Worm (Caenorhabditis elegans) whole organism, L2 larva: ENCODE measurements around the gene K09C6.8.

Experiments
- C34F6.9 ChIP-seq: fragments of 150-350 bp; optimal IDR thresholded peaks from 2 replicates; lab custom pipeline; 2014; ENCODE audit warnings: missing biosample characterization, missing genetic modification characterization
- F13H6.1 ChIP-seq: sonication (generic microtip); optimal IDR thresholded peaks from 2 replicates; lab custom pipeline; 2016; ENCODE audit warnings: missing genetic modification characterization, missing compliant biosample characterization
- R02D3.7 ChIP-seq: fragments of 150-350 bp; optimal IDR thresholded peaks from 2 replicates; lab custom pipeline; 2014; ENCODE audit warnings: missing biosample characterization, missing genetic modification characterization
- ZK546.5 ChIP-seq: sonication (generic microtip); optimal IDR thresholded peaks from 2 replicates; lab custom pipeline; 2017; ENCODE audit warnings: missing biosample characterization, missing genetic modification characterization
- alr-1 ChIP-seq: fragments of 150-350 bp; optimal IDR thresholded peaks from 2 replicates; lab custom pipeline; 2014; ENCODE audit warnings: missing biosample characterization, missing genetic modification characterization
- ama-1 ChIP-seq: fragments of 150-350 bp; optimal IDR thresholded peaks from 2 replicates; lab custom pipeline; 2018; ENCODE audit warnings: inconsistent platforms
- blmp-1 ChIP-seq: sonication (generic microtip); optimal IDR thresholded peaks from 2 replicates; lab custom pipeline; 2017; ENCODE audit warnings: missing genetic modification characterization, mild to moderate bottlenecking, missing compliant biosample characterization, antibody characterized with exemption, moderate library complexity; ENCODE audit not compliant: insufficient read depth
- ceh-16 ChIP-seq: fragments of 150-350 bp; optimal IDR thresholded peaks from 2 replicates; lab custom pipeline; 2014; ENCODE audit warnings: missing biosample characterization, missing genetic modification characterization
- ceh-82 ChIP-seq: fragments of 150-350 bp; optimal IDR thresholded peaks from 2 replicates; lab custom pipeline; 2014; ENCODE audit warnings: missing biosample characterization, missing genetic modification characterization
- crh-2 ChIP-seq: sonication (generic microtip); optimal IDR thresholded peaks from 2 replicates; lab custom pipeline; 2017; ENCODE audit warnings: missing biosample characterization, missing genetic modification characterization
- dmd-4 ChIP-seq: sonication (generic microtip); optimal IDR thresholded peaks from 2 replicates; lab custom pipeline; 2017; ENCODE audit warnings: missing biosample characterization, missing genetic modification characterization
- egl-27 ChIP-seq: sonication (generic microtip); optimal IDR thresholded peaks from 3 replicates; lab custom pipeline; 2017; ENCODE audit warnings: missing biosample characterization, missing genetic modification reagents, missing genetic modification characterization
- elt-3 ChIP-seq: sonication (generic microtip); optimal IDR thresholded peaks from 2 replicates; lab custom pipeline; 2017; ENCODE audit warnings: missing biosample characterization, missing genetic modification characterization
- fos-1 ChIP-seq: fragments of 150-350 bp; optimal IDR thresholded peaks from 2 replicates; lab custom pipeline; 2014; ENCODE audit warnings: missing biosample characterization, missing genetic modification characterization
- gmeb-1 ChIP-seq: fragments of 150-350 bp; optimal IDR thresholded peaks from 2 replicates; lab custom pipeline; 2014; ENCODE audit warnings: missing biosample characterization, missing genetic modification characterization
- lin-11 ChIP-seq: fragments of 150-350 bp; sonication (generic microtip); optimal IDR thresholded peaks from 2 replicates; lab custom pipeline; 2014; ENCODE audit warnings: missing biosample characterization, missing genetic modification characterization, inconsistent platforms, mixed read lengths
- lsy-2 ChIP-seq, 2 experiments: fragments of 150-350 bp in 1 of 2; sonication (generic microtip) in 1 of 2; optimal IDR thresholded peaks; 2 replicates each; lab custom pipeline; 2014 to 2017; ENCODE audit warnings: missing biosample characterization in 2 of 2, missing genetic modification characterization in 2 of 2
- mab-5 ChIP-seq: fragments of 150-350 bp; optimal IDR thresholded peaks from 2 replicates; lab custom pipeline; 2014; ENCODE audit warnings: missing biosample characterization, missing genetic modification characterization
- mbf-1 ChIP-seq: sonication (generic microtip); optimal IDR thresholded peaks from 2 replicates; lab custom pipeline; 2017; ENCODE audit warnings: missing biosample characterization, missing genetic modification characterization
- nhr-10 ChIP-seq: sonication (generic microtip); optimal IDR thresholded peaks from 2 replicates; lab custom pipeline; 2017; ENCODE audit warnings: missing biosample characterization, missing genetic modification characterization
- nhr-11 ChIP-seq: fragments of 150-350 bp; optimal IDR thresholded peaks from 2 replicates; lab custom pipeline; 2014; ENCODE audit warnings: missing biosample characterization, missing genetic modification characterization
- nhr-129 ChIP-seq: fragments of 150-350 bp; optimal IDR thresholded peaks from 2 replicates; lab custom pipeline; 2014; ENCODE audit warnings: missing biosample characterization, missing genetic modification characterization
- nhr-21 ChIP-seq: fragments of 150-350 bp; optimal IDR thresholded peaks from 2 replicates; lab custom pipeline; 2014; ENCODE audit warnings: missing biosample characterization, missing genetic modification characterization
- nhr-23 ChIP-seq: fragments of 150-350 bp; optimal IDR thresholded peaks from 2 replicates; lab custom pipeline; 2014; ENCODE audit warnings: missing biosample characterization, missing genetic modification reagents, missing genetic modification characterization
- nhr-237 ChIP-seq: fragments of 150-350 bp; optimal IDR thresholded peaks from 2 replicates; lab custom pipeline; 2014; ENCODE audit warnings: missing biosample characterization, missing genetic modification characterization
- nhr-25 ChIP-seq: fragments of 150-350 bp; sonication (generic microtip); optimal IDR thresholded peaks from 3 replicates; lab custom pipeline; 2014; ENCODE audit warnings: missing biosample characterization, missing genetic modification characterization
- nhr-6 ChIP-seq: fragments of 150-350 bp; optimal IDR thresholded peaks from 2 replicates; lab custom pipeline; 2014; ENCODE audit warnings: missing biosample characterization, missing genetic modification characterization
- nhr-77 ChIP-seq: fragments of 150-350 bp; optimal IDR thresholded peaks from 2 replicates; lab custom pipeline; 2014; ENCODE audit warnings: missing biosample characterization, missing genetic modification characterization
- peb-1 ChIP-seq: fragments of 150-350 bp; optimal IDR thresholded peaks from 2 replicates; lab custom pipeline; 2014; ENCODE audit warnings: missing biosample characterization, missing genetic modification characterization
- sem-4 ChIP-seq: fragments of 150-350 bp; optimal IDR thresholded peaks from 2 replicates; lab custom pipeline; 2014; ENCODE audit warnings: missing biosample characterization, missing genetic modification reagents, missing genetic modification characterization
- skn-1 ChIP-seq: sonication (generic microtip); optimal IDR thresholded peaks from 2 replicates; lab custom pipeline; 2017; ENCODE audit warnings: missing biosample characterization, missing genetic modification characterization
- sma-3 ChIP-seq: sonication (generic microtip); optimal IDR thresholded peaks from 2 replicates; lab custom pipeline; 2016; ENCODE audit warnings: missing genetic modification reagents, missing genetic modification characterization, missing compliant biosample characterization
- sma-9 ChIP-seq, 2 experiments: fragments of 150-350 bp in 1 of 2; sonication (generic microtip) in 1 of 2; optimal IDR thresholded peaks; 2 replicates each; lab custom pipeline; 2014 to 2016; ENCODE audit warnings: missing genetic modification characterization in 2 of 2, mild to moderate bottlenecking in 1 of 2, missing biosample characterization in 1 of 2, missing compliant biosample characterization in 1 of 2, missing genetic modification reagents in 1 of 2, moderate library complexity in 1 of 2
- unc-39 ChIP-seq: fragments of 150-350 bp; optimal IDR thresholded peaks from 2 replicates; lab custom pipeline; 2014; ENCODE audit warnings: missing biosample characterization, missing genetic modification characterization
- unc-62 ChIP-seq: fragments of 150-350 bp; optimal IDR thresholded peaks from 2 replicates; lab custom pipeline; 2014; ENCODE audit warnings: missing biosample characterization, missing genetic modification reagents, missing genetic modification characterization
- ztf-1 ChIP-seq: fragments of 200-800 bp; sonication (Bioruptor generic); conservative IDR thresholded peaks from 2 replicates; pipeline ENCODE4 v1.3.6; 2022; ENCODE audit warnings: missing genetic modification characterization, missing compliant biosample characterization

Gene K09C6.8

ce11 chrV:852184-852583 is 9.2 kb upstream of the K09C6.8 start, which contains the start of gene K09C6.3:
TSS of gene K09C6.3 (plus strand) at chrV:852484.
- TF ChIP-seq fos-1, result no peak
- TF ChIP-seq egl-27 (tag; lab: Kevin White, UChicago), result no peak
- no peak for TF ChIP-seq ama-1 (lab: Kevin White, UChicago)
- TF ChIP-seq nhr-237, result no peak
- TF ChIP-seq, all 48 proteins: peak for 0

ce11 chrV:849512-849911 is 6.5 kb upstream of the K09C6.8 start, which contains the start of gene srbc-12:
TSS of gene srbc-12 (plus strand) at chrV:849812.
- TF ChIP-seq nhr-6 (tag; lab: Kevin White, UChicago), result no peak
- TF ChIP-seq gmeb-1 (tag; lab: Kevin White, UChicago), result no peak
- no peak for TF ChIP-seq fos-1
- no peak for TF ChIP-seq skn-1 (tag; lab: Kevin White, UChicago)
- no peak for TF ChIP-seq lin-11 (tag; lab: Kevin White, UChicago)
- TF ChIP-seq unc-62 (GFP tag; lab: Kevin White, UChicago), result no peak
- no peak for TF ChIP-seq mbf-1 (tag; lab: Kevin White, UChicago)
- TF ChIP-seq ceh-16 (tag; lab: Kevin White, UChicago), result no peak
- TF ChIP-seq dmd-4 (tag; lab: Kevin White, UChicago), result no peak
- TF ChIP-seq nhr-10 (tag; lab: Kevin White, UChicago), result no peak
- TF ChIP-seq unc-39 (tag; lab: Kevin White, UChicago), result no peak
- TF ChIP-seq lsy-2 (tag; optimal IDR thresholded peaks at IDR 0.05; lab: Kevin White, UChicago), result no peak
- no peak for TF ChIP-seq mab-5
- no peak for TF ChIP-seq blmp-1 (tag; lab: Kevin White, UChicago)
- no peak for TF ChIP-seq sma-9 (GFP tag; optimal IDR thresholded peaks at IDR 0.05; lab: Kevin White, UChicago)
- TF ChIP-seq sma-9 (tag; optimal IDR thresholded peaks at IDR 0.05; lab: Kevin White, UChicago), result no peak
- TF ChIP-seq ZK546.5 (tag; lab: Kevin White, UChicago), result no peak
- TF ChIP-seq ceh-82 (tag; lab: Kevin White, UChicago), result no peak
- no peak for TF ChIP-seq nhr-23
- no peak for TF ChIP-seq R02D3.7 (tag; lab: Kevin White, UChicago)

- TF ChIP-seq nhr-25 (tag; lab: Kevin White, UChicago) (no peak), skn-1 (tag; lab: Kevin White, UChicago) (no peak), sma-9 (GFP tag; optimal IDR thresholded peaks at IDR 0.05; lab: Kevin White, UChicago) (no peak), sma-9 (tag; optimal IDR thresholded peaks at IDR 0.05; lab: Kevin White, UChicago) (no peak), nhr-129 (tag; lab: Kevin White, UChicago) (no peak), elt-3 (tag; lab: Kevin White, UChicago) (no peak), peb-1 (tag; lab: Kevin White, UChicago) (no peak), sma-3 (GFP tag; lab: Kevin White, UChicago) (no peak), unc-39 (tag; lab: Kevin White, UChicago) (no peak), lsy-2 (tag; optimal IDR thresholded peaks at IDR 0.05; lab: Kevin White, UChicago) (no peak), R02D3.7 (tag; lab: Kevin White, UChicago) (no peak), ceh-82 (tag; lab: Kevin White, UChicago) (no peak), gmeb-1 (tag; lab: Kevin White, UChicago) (no peak), ztf-1 (GFP tag; lab: Robert Waterston, UW) (no peak), nhr-11 (no peak), alr-1 (tag; lab: Kevin White, UChicago) (no peak), crh-2 (no peak), blmp-1 (tag; lab: Kevin White, UChicago) (no peak)
These were observed 6.0 kb upstream of the K09C6.8 start for ce11 chrV:849042-849441.

ce11 chrV:847521-847920 is 4.5 kb upstream of the K09C6.8 start, which contains the start of gene srbc-13:
TSS of gene srbc-13 (plus strand) at chrV:847821.
- TF ChIP-seq sem-4 (tag; lab: Kevin White, UChicago), result no peak
- no peak for TF ChIP-seq nhr-77
- TF ChIP-seq nhr-21 (tag; lab: Kevin White, UChicago), result no peak
- TF ChIP-seq nhr-10 (tag; lab: Kevin White, UChicago), result no peak
- TF ChIP-seq sma-9 (GFP tag; optimal IDR thresholded peaks at IDR 0.05; lab: Kevin White, UChicago), result no peak
- no peak for TF ChIP-seq sma-9 (tag; optimal IDR thresholded peaks at IDR 0.05; lab: Kevin White, UChicago)
- no peak for TF ChIP-seq F13H6.1
- TF ChIP-seq crh-2, result no peak
- no peak for TF ChIP-seq C34F6.9 (tag; lab: Kevin White, UChicago)
- TF ChIP-seq ceh-82 (tag; lab: Kevin White, UChicago), result no peak
- TF ChIP-seq mab-5, result no peak
- TF ChIP-seq nhr-237, result no peak
